Worm (Caenorhabditis elegans) whole organism, midembryonic: ENCODE results near the gene nspg-9.

Experiments
- T22C8.4 ChIP-seq: fragments of 200-800 bp; sonication (Bioruptor generic); IDR thresholded peaks from 2 replicates; pipeline ENCODE4 v1.3.6; 2022; ENCODE audit warnings: missing genetic modification characterization, missing compliant biosample characterization
- cog-1 ChIP-seq: sonication (generic microtip); optimal IDR thresholded peaks from 2 replicates; lab custom pipeline; 2016; ENCODE audit warnings: missing genetic modification characterization, missing compliant biosample characterization
- flt-1 ChIP-seq: fragments of 200-800 bp; sonication (Bioruptor generic); IDR thresholded peaks from 2 replicates; pipeline ENCODE4 v1.3.6; 2022; ENCODE audit warnings: missing genetic modification characterization, missing compliant biosample characterization
- klf-2 ChIP-seq: fragments of 200-800 bp; sonication (Bioruptor generic); conservative IDR thresholded peaks from 2 replicates; pipeline ENCODE4 v1.3.6; 2022; ENCODE audit warnings: missing genetic modification reagents, missing genetic modification characterization, missing compliant biosample characterization
- med-1 ChIP-seq: sonication (generic microtip); optimal IDR thresholded peaks from 2 replicates; lab custom pipeline; 2017; ENCODE audit warnings: missing genetic modification characterization, mild to moderate bottlenecking, missing compliant biosample characterization, antibody characterized with exemption, missing genetic modification reagents; ENCODE audit not compliant: insufficient read depth
- ref-1 ChIP-seq: fragments of 200-800 bp; sonication (Bioruptor generic); conservative IDR thresholded peaks from 2 replicates; pipeline ENCODE4 v1.3.6; 2022; ENCODE audit warnings: missing genetic modification reagents, missing genetic modification characterization, missing compliant biosample characterization
- tab-1 ChIP-seq: fragments of 200-800 bp; sonication (Bioruptor generic); IDR thresholded peaks from 2 replicates; pipeline ENCODE4 v1.3.6; 2022; ENCODE audit warnings: missing genetic modification characterization, missing compliant biosample characterization
- ztf-23 ChIP-seq: fragments of 200-800 bp; sonication (Bioruptor generic); IDR thresholded peaks from 2 replicates; pipeline ENCODE4 v1.3.6; 2022; ENCODE audit warnings: missing genetic modification reagents, missing genetic modification characterization, missing compliant biosample characterization
- ztf-29 ChIP-seq: fragments of 200-800 bp; sonication (Bioruptor generic); IDR thresholded peaks from 2 replicates; pipeline ENCODE4 v1.3.6; 2022; ENCODE audit warnings: missing genetic modification reagents, missing genetic modification characterization, missing compliant biosample characterization

The nspg-9 gene

DNA sequence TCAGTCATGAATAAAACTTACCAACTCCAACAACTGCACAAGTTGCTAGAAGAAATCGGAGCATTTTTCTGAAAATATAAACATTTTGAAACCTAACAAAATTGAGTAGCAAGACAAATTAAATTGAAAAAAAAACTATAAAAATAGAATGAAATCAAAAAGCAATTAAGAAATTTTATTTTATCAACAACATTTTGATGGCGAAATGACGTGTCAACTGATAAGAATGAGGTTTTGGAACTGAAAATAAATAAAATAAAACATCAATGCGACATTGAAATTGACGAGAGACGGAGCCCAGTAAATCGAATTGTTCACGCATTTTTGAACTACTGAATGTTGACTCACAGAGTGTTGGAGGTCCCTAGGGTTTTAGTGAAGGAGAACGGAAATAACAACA, 25.8 kb upstream of the nspg-9 start, which contains the start of gene F55B11.4:
TSS of gene F55B11.4 (minus strand) at position 68 of the 400 bp plus-strand sequence.
- TF ChIP-seq ztf-23 (GFP tag; lab: Robert Waterston, UW) (no peak), T22C8.4 (GFP tag; lab: Robert Waterston, UW) (no peak)

DNA sequence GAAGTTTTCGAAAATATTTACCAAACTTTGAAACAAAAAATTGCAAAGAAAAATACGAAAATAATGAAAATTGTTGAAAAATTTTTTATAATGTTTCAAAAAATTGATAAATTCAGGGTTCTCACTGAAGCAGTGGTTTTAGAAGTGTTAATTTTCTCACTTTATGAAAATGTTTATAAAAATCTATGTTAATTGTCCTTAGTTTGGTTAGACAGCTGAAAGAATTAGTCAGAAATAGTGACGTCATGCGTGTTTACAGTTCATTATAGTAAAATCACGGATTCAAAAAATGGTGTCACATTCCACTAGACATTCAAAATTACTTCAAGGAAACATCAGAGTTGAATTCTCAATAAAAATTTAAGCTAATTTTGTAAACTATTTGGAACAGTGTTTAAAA, 20.8 kb upstream of the nspg-9 start:
- TF ChIP-seq ztf-29 (GFP tag; lab: Robert Waterston, UW) (no peak), ztf-23 (GFP tag; lab: Robert Waterston, UW) (no peak), cog-1 (no peak), med-1 (GFP tag; lab: Kevin White, UChicago) (no peak), klf-2 (GFP tag; lab: Robert Waterston, UW) (no peak), tab-1 (GFP tag; lab: Robert Waterston, UW) (no peak), T22C8.4 (GFP tag; lab: Robert Waterston, UW) (no peak), flt-1 (GFP tag; lab: Robert Waterston, UW) (no peak), ref-1 (no peak)

DNA sequence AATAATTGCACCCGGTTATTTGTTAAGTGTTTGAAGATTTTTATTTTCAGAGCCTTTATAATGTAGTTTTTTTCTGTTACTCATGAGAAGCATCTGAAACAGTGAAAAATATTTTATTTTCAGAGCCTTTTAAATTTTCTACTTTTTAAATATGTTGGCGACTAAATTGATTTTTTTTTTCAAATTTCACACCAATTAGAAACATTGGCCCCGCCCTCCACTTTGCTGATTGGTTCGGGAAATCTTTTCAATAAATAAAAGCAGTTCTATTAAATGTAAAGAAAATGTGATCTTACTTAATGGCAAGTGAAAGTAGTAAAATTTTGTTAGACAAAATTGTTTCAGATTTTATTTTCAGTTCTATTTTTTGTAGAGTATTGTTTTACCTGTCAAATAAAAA, 19.3 kb upstream of the nspg-9 start:
- no peak for TF ChIP-seq cog-1
- TF ChIP-seq klf-2 (GFP tag; lab: Robert Waterston, UW): no peak
- no peak for TF ChIP-seq flt-1 (GFP tag; lab: Robert Waterston, UW)
- no peak for TF ChIP-seq ztf-29 (GFP tag; lab: Robert Waterston, UW)
- TF ChIP-seq tab-1 (GFP tag; lab: Robert Waterston, UW): no peak
- no peak for TF ChIP-seq T22C8.4 (GFP tag; lab: Robert Waterston, UW)
- no peak for TF ChIP-seq ref-1
- no peak for TF ChIP-seq ztf-23 (GFP tag; lab: Robert Waterston, UW)

DNA sequence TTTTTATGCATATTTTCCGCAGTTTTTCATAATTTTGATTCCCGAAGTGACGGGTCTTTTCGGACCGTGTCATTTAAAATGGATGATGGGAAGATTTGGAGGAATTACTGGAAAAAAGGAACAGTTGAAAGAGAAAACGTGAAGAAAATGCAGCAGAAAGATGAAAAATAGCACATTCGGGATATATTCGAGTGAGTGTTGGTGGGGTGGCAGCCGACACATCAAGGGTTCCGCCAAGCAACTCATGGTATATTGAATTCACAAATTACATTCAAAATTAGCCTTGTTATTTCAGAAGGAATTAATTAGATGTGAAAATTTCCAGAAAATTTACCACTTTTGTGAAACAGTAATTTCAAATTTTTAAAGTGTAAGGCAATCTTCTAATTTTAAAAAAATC, 12.6 kb upstream of the nspg-9 start, which contains the start of gene tra-3:
TSS of gene tra-3 (minus strand) at position 107 of the 400 bp plus-strand sequence.
- TF ChIP-seq ztf-23 (GFP tag; lab: Robert Waterston, UW): no peak
- no peak for TF ChIP-seq flt-1 (GFP tag; lab: Robert Waterston, UW)
- no peak for TF ChIP-seq ref-1
- TF ChIP-seq ztf-29 (GFP tag; lab: Robert Waterston, UW): no peak
- TF ChIP-seq tab-1 (GFP tag; lab: Robert Waterston, UW): no peak
- TF ChIP-seq T22C8.4 (GFP tag; lab: Robert Waterston, UW): no peak
- no peak for TF ChIP-seq klf-2 (GFP tag; lab: Robert Waterston, UW)
- no peak for TF ChIP-seq med-1 (GFP tag; lab: Kevin White, UChicago)
- no peak for TF ChIP-seq cog-1

DNA sequence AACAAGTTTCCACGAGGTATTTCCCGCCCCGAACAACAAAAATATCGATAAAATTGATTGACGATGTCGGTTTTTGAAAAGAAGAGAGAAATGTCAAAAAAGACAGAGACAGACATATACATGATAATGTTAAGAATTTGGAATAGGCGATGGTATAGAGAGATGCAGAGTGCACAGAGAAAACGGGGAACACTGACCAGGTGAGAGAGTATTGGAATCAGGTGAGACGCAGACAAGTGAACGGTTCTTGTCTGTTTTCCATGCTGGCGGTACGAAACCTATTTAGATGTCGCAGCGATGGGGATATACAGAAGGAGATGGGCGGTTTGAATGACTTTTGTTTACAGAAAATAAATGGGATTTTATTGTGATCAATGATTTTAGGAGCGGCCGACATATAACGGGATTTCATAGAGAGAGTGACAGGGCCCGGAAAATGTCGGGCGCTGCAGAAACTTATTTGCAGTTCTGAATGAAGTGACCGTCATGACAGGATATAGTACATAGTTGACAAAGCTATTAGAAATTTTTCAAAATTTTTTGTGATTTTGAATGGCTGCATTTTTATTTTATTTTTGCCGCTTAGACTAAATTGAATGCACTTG, 11.4 kb upstream of the nspg-9 start:
- no peak for TF ChIP-seq tab-1 (GFP tag; lab: Robert Waterston, UW)
- TF ChIP-seq ztf-23 (GFP tag; lab: Robert Waterston, UW): no peak
- no peak for TF ChIP-seq cog-1
- TF ChIP-seq ztf-29 (GFP tag; lab: Robert Waterston, UW): no peak
- TF ChIP-seq T22C8.4 (GFP tag; lab: Robert Waterston, UW): no peak
- TF ChIP-seq ref-1: no peak
- no peak for TF ChIP-seq flt-1 (GFP tag; lab: Robert Waterston, UW)

DNA sequence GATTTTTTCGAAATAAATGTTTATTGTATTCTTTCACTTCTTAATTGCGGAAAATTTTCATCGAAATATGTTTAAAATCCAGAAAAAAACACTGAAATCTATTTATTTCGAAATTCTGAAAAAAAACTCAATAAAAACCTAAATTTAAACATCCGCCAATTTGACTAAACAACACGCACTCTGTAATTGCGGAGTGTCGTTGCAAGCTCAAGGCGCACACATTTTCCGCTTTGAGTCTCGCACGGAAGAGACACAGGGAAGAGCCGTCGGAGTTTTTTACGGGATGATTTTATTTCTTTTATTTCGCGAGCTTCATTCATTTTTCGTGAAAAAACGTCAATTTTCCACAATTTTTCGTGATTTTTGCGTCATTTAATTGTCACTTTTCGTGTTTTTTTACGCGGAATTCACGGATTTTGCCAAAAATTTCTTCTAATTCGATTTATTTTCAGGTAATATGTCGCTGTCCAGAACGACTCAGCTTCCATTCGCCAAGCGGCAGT, 7.4 kb downstream of the nspg-9 start, which contains the start of gene dld-1:
TSS of gene dld-1 (plus strand) at position 453 of the 503 bp plus-strand sequence.
- peak; percentile 70 for TF ChIP-seq cog-1
- TF ChIP-seq ref-1: no peak
- no peak for TF ChIP-seq tab-1 (GFP tag; lab: Robert Waterston, UW)
- TF ChIP-seq ztf-23 (GFP tag; lab: Robert Waterston, UW): 0 out of 2 replicates have a peak, but pooled peaks have one; percentile 49
- TF ChIP-seq ztf-29 (GFP tag; lab: Robert Waterston, UW): peak; percentile 36; the same call in 1 of the 2 replicates
- no peak for TF ChIP-seq med-1 (GFP tag; lab: Kevin White, UChicago)
- TF ChIP-seq flt-1 (GFP tag; lab: Robert Waterston, UW): peak; percentile 43; the same call in 1 of the 2 replicates
- TF ChIP-seq T22C8.4 (GFP tag; lab: Robert Waterston, UW): peak; percentile 32; the same call in 1 of the 2 replicates
- no peak; the same call in 1 of the 2 replicates for TF ChIP-seq klf-2 (GFP tag; lab: Robert Waterston, UW)

DNA sequence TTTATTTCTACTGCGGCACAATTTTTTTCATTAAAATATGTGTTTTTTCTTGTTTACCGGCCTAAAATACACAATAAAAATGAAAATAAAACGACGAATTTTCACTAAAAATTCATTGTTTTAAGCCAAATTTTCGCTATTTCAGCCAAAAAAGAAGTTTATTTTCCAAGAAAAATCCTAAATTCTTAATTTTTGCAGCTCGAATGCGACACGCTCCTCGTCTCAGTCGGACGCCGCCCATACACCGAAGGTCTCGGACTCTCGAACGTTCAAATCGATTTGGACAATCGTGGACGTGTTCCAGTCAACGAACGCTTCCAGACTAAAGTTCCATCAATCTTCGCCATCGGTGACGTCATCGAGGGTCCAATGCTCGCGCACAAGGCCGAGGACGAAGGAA, 9.3 kb downstream of the nspg-9 start:
- TF ChIP-seq ztf-23 (GFP tag; lab: Robert Waterston, UW) (no peak), ref-1 (no peak), tab-1 (GFP tag; lab: Robert Waterston, UW) (no peak)

DNA sequence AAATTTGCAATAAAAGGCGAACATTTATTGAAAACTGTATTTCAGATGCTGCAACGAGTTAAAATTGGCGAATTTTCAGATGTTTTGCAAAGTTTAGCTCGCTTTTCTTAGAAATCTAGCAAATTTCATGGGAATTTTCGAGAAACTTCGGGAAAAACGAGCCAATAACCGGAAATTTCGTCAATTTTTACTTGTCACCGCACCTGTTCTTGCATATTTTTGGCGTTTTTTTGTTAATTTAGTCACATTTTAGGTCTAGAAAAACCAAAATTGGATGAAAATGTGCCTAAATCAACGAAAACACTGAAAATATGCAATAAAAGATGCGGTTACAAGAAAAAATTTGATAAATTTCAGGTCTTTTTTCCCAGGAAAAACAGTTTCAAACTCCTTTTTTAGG, 10.1 kb downstream of the nspg-9 start:
- TF ChIP-seq T22C8.4 (GFP tag; lab: Robert Waterston, UW): no peak
- no peak for TF ChIP-seq ztf-23 (GFP tag; lab: Robert Waterston, UW)
- no peak for TF ChIP-seq klf-2 (GFP tag; lab: Robert Waterston, UW)
- no peak for TF ChIP-seq flt-1 (GFP tag; lab: Robert Waterston, UW)
- no peak for TF ChIP-seq cog-1
- no peak for TF ChIP-seq med-1 (GFP tag; lab: Kevin White, UChicago)
- TF ChIP-seq ref-1: no peak
- no peak for TF ChIP-seq tab-1 (GFP tag; lab: Robert Waterston, UW)
- TF ChIP-seq ztf-29 (GFP tag; lab: Robert Waterston, UW): no peak

DNA sequence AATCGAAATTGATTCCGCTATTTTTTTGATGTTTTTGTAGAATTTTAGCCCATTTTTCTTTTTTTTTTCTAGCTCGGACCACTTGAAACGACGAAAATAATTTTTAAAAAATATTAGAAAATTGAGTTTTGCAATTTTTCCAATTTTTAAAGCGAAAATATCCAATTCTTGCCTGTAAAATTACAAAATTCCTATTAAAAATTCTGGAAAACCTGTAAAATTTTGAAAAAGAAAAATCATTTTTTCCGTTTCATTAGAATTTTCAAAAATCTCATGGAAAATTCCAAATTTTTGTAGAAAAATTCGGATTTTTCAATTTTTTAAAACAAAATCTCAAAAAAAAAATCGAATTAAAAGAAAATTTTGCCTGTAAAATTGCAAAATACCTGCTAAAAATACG, 12.3 kb downstream of the nspg-9 start:
- TF ChIP-seq med-1 (GFP tag; lab: Kevin White, UChicago): no peak
- no peak for TF ChIP-seq ref-1
- no peak for TF ChIP-seq ztf-23 (GFP tag; lab: Robert Waterston, UW)
- TF ChIP-seq klf-2 (GFP tag; lab: Robert Waterston, UW): no peak
- no peak for TF ChIP-seq tab-1 (GFP tag; lab: Robert Waterston, UW)
- TF ChIP-seq ztf-29 (GFP tag; lab: Robert Waterston, UW): no peak
- TF ChIP-seq flt-1 (GFP tag; lab: Robert Waterston, UW): no peak
- no peak for TF ChIP-seq cog-1
- no peak for TF ChIP-seq T22C8.4 (GFP tag; lab: Robert Waterston, UW)
